Worm (Caenorhabditis elegans): ENCODE measurements around the gene C50E3.13.

Gene C50E3.13

ce11 chrV:7629504-7629903 is 5.5 kb upstream of the C50E3.13 start, which contains the start of gene srd-30:
Gene srd-30, plus strand, starts transcription at chrV:7629804.
- TF ChIP-seq sea-1 (GFP tag; conservative IDR thresholded peaks at IDR 0.05) (no peak), ceh-13 (GFP tag; optimal IDR thresholded peaks at IDR 0.05) (no peak), hnd-1 (tag; optimal IDR thresholded peaks at IDR 0.05) (no peak), ets-7 (tag; optimal IDR thresholded peaks at IDR 0.05) (no peak), ama-1 (optimal IDR thresholded peaks at IDR 0.05) (no peak), flt-1 (GFP tag; IDR thresholded peaks at IDR 0.05) (no peak), B0310.2 (tag; optimal IDR thresholded peaks at IDR 0.05) (no peak), aly-1 (tag; optimal IDR thresholded peaks at IDR 0.05) (no peak), tbx-11 (GFP tag; IDR thresholded peaks at IDR 0.05) (no peak), tbx-37 (GFP tag; conservative IDR thresholded peaks at IDR 0.05) (no peak), hmbx-1 (tag; optimal IDR thresholded peaks at IDR 0.05) (no peak), F13C5.2 (tag; optimal IDR thresholded peaks at IDR 0.05) (no peak)

- no peak for TF ChIP-seq aly-1 (tag; optimal IDR thresholded peaks at IDR 0.05)
- no peak for TF ChIP-seq ceh-13 (GFP tag; optimal IDR thresholded peaks at IDR 0.05)
- no peak for TF ChIP-seq ceh-36 (tag; optimal IDR thresholded peaks at IDR 0.05)
- TF ChIP-seq hmg-4 (GFP tag; optimal IDR thresholded peaks at IDR 0.05): no peak
- TF ChIP-seq scrt-1 (GFP tag; IDR thresholded peaks at IDR 0.05): no peak
- TF ChIP-seq tra-4 (tag; optimal IDR thresholded peaks at IDR 0.05): no peak
- no peak for TF ChIP-seq hmbx-1 (tag; optimal IDR thresholded peaks at IDR 0.05)
- no peak for TF ChIP-seq flt-1 (GFP tag; IDR thresholded peaks at IDR 0.05)
- TF ChIP-seq ama-1 (optimal IDR thresholded peaks at IDR 0.05): no peak
- no peak for TF ChIP-seq pes-1 (GFP tag; IDR thresholded peaks at IDR 0.05)
- no peak for TF ChIP-seq B0310.2 (tag; optimal IDR thresholded peaks at IDR 0.05)
- no peak for TF ChIP-seq hnd-1 (tag; optimal IDR thresholded peaks at IDR 0.05)
- no peak for TF ChIP-seq tbx-11 (GFP tag; IDR thresholded peaks at IDR 0.05)
- no peak for TF ChIP-seq sea-1 (GFP tag; conservative IDR thresholded peaks at IDR 0.05)
- TF ChIP-seq F13C5.2 (tag; optimal IDR thresholded peaks at IDR 0.05): no peak
- TF ChIP-seq tbx-37 (GFP tag; conservative IDR thresholded peaks at IDR 0.05): no peak
- TF ChIP-seq ets-7 (tag; optimal IDR thresholded peaks at IDR 0.05): no peak
Observed at ce11 chrV:7626550-7626949, 2.5 kb upstream of the C50E3.13 start, which contains the start of gene F07C4.6. Gene F07C4.6, plus strand, starts transcription at chrV:7626850.

DNA sequence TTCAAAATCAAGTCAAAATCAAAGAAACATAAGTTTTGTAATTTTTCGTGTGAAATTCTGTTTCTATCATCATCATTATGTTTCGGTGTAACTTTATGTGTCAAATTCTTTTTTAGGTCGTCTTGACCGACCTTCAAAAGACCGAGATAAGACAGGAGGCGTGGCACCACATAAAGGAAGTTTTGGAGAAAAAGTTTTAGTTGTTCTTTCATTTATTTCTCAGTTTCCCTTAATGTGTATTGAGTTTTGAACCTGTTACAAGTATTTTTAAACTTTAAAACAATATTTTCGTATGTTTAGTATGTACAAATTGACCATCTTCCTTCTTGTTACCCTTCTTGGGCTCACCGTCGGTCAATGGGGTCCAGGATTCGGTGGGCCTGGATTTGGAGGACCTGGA is 600 bp upstream of the C50E3.13 start, which contains the start of gene grsp-4:
TSS of gene grsp-4 (plus strand) at position 301 of the 400 bp plus-strand sequence.
- no peak for TF ChIP-seq tbx-11 (GFP tag; IDR thresholded peaks at IDR 0.05)
- no peak for TF ChIP-seq sea-1 (GFP tag; conservative IDR thresholded peaks at IDR 0.05)
- no peak for TF ChIP-seq ceh-36 (tag; optimal IDR thresholded peaks at IDR 0.05)
- no peak for TF ChIP-seq scrt-1 (GFP tag; IDR thresholded peaks at IDR 0.05)
- no peak for TF ChIP-seq ets-7 (tag; optimal IDR thresholded peaks at IDR 0.05)
- no peak for TF ChIP-seq ama-1 (optimal IDR thresholded peaks at IDR 0.05)
- no peak for TF ChIP-seq hmg-4 (GFP tag; optimal IDR thresholded peaks at IDR 0.05)
- TF ChIP-seq F13C5.2 (tag; optimal IDR thresholded peaks at IDR 0.05): no peak
- TF ChIP-seq hnd-1 (tag; optimal IDR thresholded peaks at IDR 0.05): no peak
- no peak for TF ChIP-seq flt-1 (GFP tag; IDR thresholded peaks at IDR 0.05)
- no peak for TF ChIP-seq ceh-13 (GFP tag; optimal IDR thresholded peaks at IDR 0.05)

ce11 chrV:7622011-7622465 is 2.0 kb downstream of the C50E3.13 start, which contains the start of gene C50E3.12:
Gene C50E3.12, minus strand, starts transcription at chrV:7622061.
- TF ChIP-seq hmbx-1 (tag; optimal IDR thresholded peaks at IDR 0.05) (no peak), tbx-37 (GFP tag; conservative IDR thresholded peaks at IDR 0.05) (no peak), flt-1 (GFP tag; IDR thresholded peaks at IDR 0.05) (no peak), hmg-4 (GFP tag; optimal IDR thresholded peaks at IDR 0.05) (no peak), aly-1 (tag; optimal IDR thresholded peaks at IDR 0.05) (no peak), pes-1 (GFP tag; IDR thresholded peaks at IDR 0.05) (no peak), hnd-1 (tag; optimal IDR thresholded peaks at IDR 0.05) (no peak), ets-7 (tag; optimal IDR thresholded peaks at IDR 0.05) (no peak), tra-4 (tag; optimal IDR thresholded peaks at IDR 0.05) (no peak), ceh-13 (GFP tag; optimal IDR thresholded peaks at IDR 0.05) (no peak), F13C5.2 (tag; optimal IDR thresholded peaks at IDR 0.05) (no peak), B0310.2 (tag; optimal IDR thresholded peaks at IDR 0.05) (no peak), tbx-11 (GFP tag; IDR thresholded peaks at IDR 0.05) (no peak), sea-1 (GFP tag; conservative IDR thresholded peaks at IDR 0.05) (no peak)

DNA sequence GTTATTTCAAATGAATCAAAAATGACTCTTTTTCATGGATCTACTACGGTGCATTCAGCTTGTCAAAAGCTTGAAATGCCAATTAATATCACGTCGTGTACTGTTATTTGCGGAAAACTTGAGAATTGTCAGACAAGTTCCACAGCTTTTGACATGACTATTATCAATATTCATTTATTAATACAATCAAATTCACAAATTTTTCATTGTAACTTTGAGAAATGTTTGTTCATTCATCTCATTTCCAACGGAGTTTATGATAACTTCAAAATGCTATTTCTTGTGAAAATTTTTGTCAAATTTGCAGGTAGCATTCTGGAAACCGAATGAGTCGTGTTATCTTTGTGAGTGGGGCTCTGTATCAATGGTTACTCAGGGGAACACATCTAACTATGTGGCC is 5.9 kb downstream of the C50E3.13 start, which contains the start of gene C50E3.15:
TSS of gene C50E3.15 (plus strand) at position 301 of the 400 bp plus-strand sequence.
- TF ChIP-seq sea-1 (GFP tag; conservative IDR thresholded peaks at IDR 0.05) (no peak), flt-1 (GFP tag; IDR thresholded peaks at IDR 0.05) (no peak), tbx-37 (GFP tag; conservative IDR thresholded peaks at IDR 0.05) (no peak), hnd-1 (tag; optimal IDR thresholded peaks at IDR 0.05) (no peak), ceh-13 (GFP tag; optimal IDR thresholded peaks at IDR 0.05) (no peak), aly-1 (tag; optimal IDR thresholded peaks at IDR 0.05) (no peak), B0310.2 (tag; optimal IDR thresholded peaks at IDR 0.05) (no peak), hmbx-1 (tag; optimal IDR thresholded peaks at IDR 0.05) (no peak), ceh-36 (tag; optimal IDR thresholded peaks at IDR 0.05) (no peak), ama-1 (optimal IDR thresholded peaks at IDR 0.05) (no peak)

ce11 chrV:7612044-7612443 is 12.0 kb downstream of the C50E3.13 start, which contains the start of gene clec-215:
Gene clec-215, plus strand, starts transcription at chrV:7612344.
- TF ChIP-seq F13C5.2 (tag; optimal IDR thresholded peaks at IDR 0.05) (no peak), flt-1 (GFP tag; IDR thresholded peaks at IDR 0.05) (no peak), hmg-4 (GFP tag; optimal IDR thresholded peaks at IDR 0.05) (no peak), B0310.2 (tag; optimal IDR thresholded peaks at IDR 0.05) (no peak), hnd-1 (tag; optimal IDR thresholded peaks at IDR 0.05) (no peak), sea-1 (GFP tag; conservative IDR thresholded peaks at IDR 0.05) (no peak), ets-7 (tag; optimal IDR thresholded peaks at IDR 0.05) (no peak), scrt-1 (GFP tag; IDR thresholded peaks at IDR 0.05) (no peak), hmbx-1 (tag; optimal IDR thresholded peaks at IDR 0.05) (no peak)

DNA sequence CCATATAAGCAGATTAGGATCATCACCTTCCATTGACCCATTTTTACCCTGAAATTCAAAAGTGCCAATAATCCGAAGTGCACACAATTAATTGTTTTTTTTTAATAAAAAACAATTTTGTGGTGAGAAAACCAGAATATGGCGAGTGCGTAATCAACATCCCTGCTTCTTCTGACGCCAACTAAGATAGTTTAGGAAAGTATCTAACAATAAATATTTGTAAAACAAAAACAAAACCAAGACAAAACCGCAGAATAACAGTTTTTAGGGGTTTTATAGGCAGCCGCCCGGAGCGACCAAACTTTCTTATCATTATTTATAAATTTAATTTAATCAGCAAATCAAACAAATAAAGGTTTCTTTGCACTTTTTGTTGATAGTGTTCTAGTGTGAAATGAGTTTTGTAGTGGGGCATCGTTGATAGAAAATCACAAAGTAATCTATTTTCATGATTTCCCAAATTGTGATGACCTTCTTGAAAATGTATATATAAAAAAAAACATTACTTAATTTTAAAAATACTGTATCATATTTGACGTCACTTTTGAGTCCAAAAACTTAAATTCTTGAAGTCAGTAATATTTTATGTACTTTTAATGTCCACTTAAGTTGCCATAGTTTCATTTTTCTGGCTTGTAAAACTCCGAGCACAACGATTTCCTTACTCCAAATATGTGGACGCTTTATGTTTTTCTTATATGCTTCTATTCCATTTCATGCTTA is 14.2 kb downstream of the C50E3.13 start, which contains the start of the genes folt-3 and clec-214:
TSS of gene folt-3 (minus strand) at position 51 of the 723 bp plus-strand sequence.
TSS of gene clec-214 (plus strand) at position 673 of the 723 bp plus-strand sequence.
- TF ChIP-seq tbx-37 (GFP tag; conservative IDR thresholded peaks at IDR 0.05) (no peak), aly-1 (tag; optimal IDR thresholded peaks at IDR 0.05) (no peak), flt-1 (GFP tag; IDR thresholded peaks at IDR 0.05) (no peak), F13C5.2 (tag; optimal IDR thresholded peaks at IDR 0.05) (no peak), tra-4 (tag; optimal IDR thresholded peaks at IDR 0.05) (no peak), pes-1 (GFP tag; IDR thresholded peaks at IDR 0.05) (no peak), ets-7 (tag; optimal IDR thresholded peaks at IDR 0.05) (no peak), hmg-4 (GFP tag; optimal IDR thresholded peaks at IDR 0.05) (no peak), B0310.2 (tag; optimal IDR thresholded peaks at IDR 0.05) (no peak), hnd-1 (tag; optimal IDR thresholded peaks at IDR 0.05) (no peak)

Data from whole organism, early embryonic.